Worm (Caenorhabditis elegans) whole organism, L1 larva: ENCODE data around the gene mec-4.

Experiments used
- C04F5.9 ChIP-seq: sonication (generic microtip); optimal IDR thresholded peaks from 2 replicates; lab custom pipeline; 2016; ENCODE audit warnings: missing genetic modification characterization, missing compliant biosample characterization
- C16A3.4 ChIP-seq: fragments of 150-350 bp; optimal IDR thresholded peaks from 2 replicates; lab custom pipeline; 2014; ENCODE audit warnings: missing biosample characterization, missing genetic modification characterization
- C34B4.2 ChIP-seq: sonication (generic microtip); optimal IDR thresholded peaks from 2 replicates; lab custom pipeline; 2017; ENCODE audit warnings: mild to moderate bottlenecking, missing genetic modification characterization, missing compliant biosample characterization
- F16B12.6 ChIP-seq: fragments of 150-350 bp; optimal IDR thresholded peaks from 2 replicates; lab custom pipeline; 2014; ENCODE audit warnings: missing biosample characterization, missing genetic modification characterization
- aha-1 ChIP-seq: fragments of 150-350 bp; optimal IDR thresholded peaks from 2 replicates; lab custom pipeline; 2014; ENCODE audit warnings: missing biosample characterization, missing genetic modification characterization
- aly-2 ChIP-seq: fragments of 150-350 bp; optimal IDR thresholded peaks from 2 replicates; lab custom pipeline; 2014; ENCODE audit warnings: missing biosample characterization, missing genetic modification characterization
- ama-1 ChIP-seq: fragments of 150-350 bp; optimal IDR thresholded peaks from 2 replicates; lab custom pipeline; 2014
- blmp-1 ChIP-seq: fragments of 150-350 bp; optimal IDR thresholded peaks from 2 replicates; lab custom pipeline; 2014; ENCODE audit warnings: missing biosample characterization, missing genetic modification characterization
- ceh-82 ChIP-seq, 3 experiments: fragments of 150-350 bp in 1 of 3; sonication (generic microtip) in 2 of 3; optimal IDR thresholded peaks; 2 replicates each; lab custom pipeline; 2014 to 2017; ENCODE audit warnings: missing biosample characterization in 3 of 3, missing genetic modification characterization in 3 of 3
- ceh-88 ChIP-seq: fragments of 200-800 bp; sonication (Bioruptor generic); IDR thresholded peaks from 2 replicates; pipeline ENCODE4 v1.3.6; 2022; ENCODE audit warnings: missing genetic modification characterization, missing compliant biosample characterization
- ceh-90 ChIP-seq: sonication (generic microtip); optimal IDR thresholded peaks from 2 replicates; lab custom pipeline; 2016; ENCODE audit warnings: missing genetic modification characterization, missing compliant biosample characterization
- ces-1 ChIP-seq: fragments of 150-350 bp; optimal IDR thresholded peaks from 2 replicates; lab custom pipeline; 2014; ENCODE audit warnings: missing biosample characterization, missing genetic modification reagents, missing genetic modification characterization
- efl-1 ChIP-seq, 4 experiments: fragments of 150-350 bp; optimal IDR thresholded peaks in 3 of 4; peaks in 1 of 4; 1 replicate in 1 of 4; 2 replicates in 3 of 4; lab custom pipeline; 2014; ENCODE audit warnings: missing biosample characterization in 2 of 4, missing genetic modification characterization in 2 of 4, missing genetic modification reagents in 2 of 4
- egl-13 ChIP-seq: sonication (generic microtip); optimal IDR thresholded peaks from 2 replicates; lab custom pipeline; 2016; ENCODE audit warnings: missing genotype, missing genetic modification reagents, missing genetic modification characterization, missing compliant biosample characterization
- egl-27 ChIP-seq, 2 experiments: fragments of 150-350 bp in 1 of 2; sonication (generic microtip); optimal IDR thresholded peaks; 3 replicates each; lab custom pipeline; 2017 to 2018; ENCODE audit warnings: missing biosample characterization in 2 of 2, missing genetic modification characterization in 2 of 2, missing genetic modification reagents in 2 of 2
- elt-2 ChIP-seq: sonication (generic microtip); optimal IDR thresholded peaks from 2 replicates; lab custom pipeline; 2016; ENCODE audit warnings: missing genetic modification characterization, mild to moderate bottlenecking, inconsistent platforms, missing compliant biosample characterization, missing genetic modification reagents
- fkh-10 ChIP-seq: sonication (generic microtip); optimal IDR thresholded peaks from 2 replicates; lab custom pipeline; 2017; ENCODE audit warnings: missing biosample characterization, missing genetic modification reagents, missing genetic modification characterization
- fkh-4 ChIP-seq: sonication (generic microtip); optimal IDR thresholded peaks from 2 replicates; lab custom pipeline; 2016; ENCODE audit warnings: missing compliant biosample characterization, missing genetic modification characterization, borderline replicate concordance
- fkh-8 ChIP-seq: sonication (generic microtip); optimal IDR thresholded peaks from 2 replicates; lab custom pipeline; 2016; ENCODE audit warnings: mild to moderate bottlenecking, missing genetic modification characterization, missing compliant biosample characterization
- fos-1 ChIP-seq: fragments of 150-350 bp; optimal IDR thresholded peaks from 2 replicates; lab custom pipeline; 2014; ENCODE audit warnings: missing biosample characterization, missing genetic modification characterization
- grh-1 ChIP-seq: fragments of 200-800 bp; sonication (Bioruptor generic); IDR thresholded peaks from 2 replicates; pipeline ENCODE4 v1.3.6; 2022; ENCODE audit warnings: missing genetic modification reagents, missing genetic modification characterization, missing compliant biosample characterization
- hlh-4 ChIP-seq: sonication (generic microtip); optimal IDR thresholded peaks from 2 replicates; lab custom pipeline; 2016; ENCODE audit warnings: mild to moderate bottlenecking, missing genetic modification characterization, missing compliant biosample characterization
- hpl-2 ChIP-seq: fragments of 150-350 bp; optimal IDR thresholded peaks from 2 replicates; lab custom pipeline; 2014; ENCODE audit warnings: missing biosample characterization, missing genetic modification reagents, missing genetic modification characterization
- jun-1 ChIP-seq: fragments of 150-350 bp; optimal IDR thresholded peaks from 2 replicates; lab custom pipeline; 2014; ENCODE audit warnings: missing biosample characterization, missing genetic modification reagents, missing genetic modification characterization
- lin-15B ChIP-seq: fragments of 150-350 bp; sonication (generic microtip); optimal IDR thresholded peaks from 3 replicates; lab custom pipeline; 2014; ENCODE audit warnings: missing biosample characterization, missing genetic modification characterization
- lin-35 ChIP-seq, 2 experiments: fragments of 150-350 bp; optimal IDR thresholded peaks; 2 replicates each; lab custom pipeline; 2014; ENCODE audit warnings: missing biosample characterization in 2 of 2, missing genetic modification characterization in 2 of 2, missing genetic modification reagents in 2 of 2
- lir-3 ChIP-seq: sonication (generic microtip); optimal IDR thresholded peaks from 2 replicates; lab custom pipeline; 2016; ENCODE audit warnings: mild to moderate bottlenecking, missing genetic modification characterization, moderate library complexity, missing compliant biosample characterization; ENCODE audit not compliant: poor library complexity
- mab-9 ChIP-seq: fragments of 200-800 bp; sonication (Bioruptor generic); IDR thresholded peaks from 2 replicates; pipeline ENCODE4 v1.3.6; 2022; ENCODE audit warnings: missing genetic modification reagents, missing genetic modification characterization, missing compliant biosample characterization
- mef-2 ChIP-seq: fragments of 150-350 bp; optimal IDR thresholded peaks from 2 replicates; lab custom pipeline; 2014; ENCODE audit warnings: missing biosample characterization, missing genetic modification characterization
- mep-1 ChIP-seq: fragments of 150-350 bp; optimal IDR thresholded peaks from 2 replicates; lab custom pipeline; 2014; ENCODE audit warnings: missing biosample characterization, missing genetic modification characterization
- nhr-11 ChIP-seq: fragments of 150-350 bp; optimal IDR thresholded peaks from 2 replicates; lab custom pipeline; 2014; ENCODE audit warnings: missing biosample characterization, missing genetic modification characterization
- nhr-12 ChIP-seq: sonication (generic microtip); optimal IDR thresholded peaks from 2 replicates; lab custom pipeline; 2017; ENCODE audit warnings: missing biosample characterization, missing genetic modification characterization
- nhr-237 ChIP-seq: fragments of 150-350 bp; optimal IDR thresholded peaks from 2 replicates; lab custom pipeline; 2014; ENCODE audit warnings: missing biosample characterization, missing genetic modification characterization
- nhr-28 ChIP-seq: fragments of 150-350 bp; optimal IDR thresholded peaks from 2 replicates; lab custom pipeline; 2014; ENCODE audit warnings: missing biosample characterization, missing genetic modification characterization
- nhr-71 ChIP-seq: sonication (generic microtip); optimal IDR thresholded peaks from 2 replicates; lab custom pipeline; 2016; ENCODE audit warnings: mild to moderate bottlenecking, missing genetic modification characterization, moderate library complexity, missing compliant biosample characterization
- nhr-76 ChIP-seq: sonication (generic microtip); optimal IDR thresholded peaks from 2 replicates; lab custom pipeline; 2017; ENCODE audit warnings: missing biosample characterization, missing genetic modification characterization
- nhr-84 ChIP-seq: sonication (generic microtip); optimal IDR thresholded peaks from 2 replicates; lab custom pipeline; 2017; ENCODE audit warnings: missing biosample characterization, missing genetic modification characterization
- nhr-85 ChIP-seq: sonication (generic microtip); peaks from one replicate; lab custom pipeline; 2016; ENCODE audit warnings: missing genetic modification characterization, inconsistent platforms, missing compliant biosample characterization
- pqm-1 ChIP-seq: sonication (generic microtip); optimal IDR thresholded peaks from 3 replicates; lab custom pipeline; 2017; ENCODE audit warnings: missing biosample characterization, missing genetic modification characterization
- rnt-1 ChIP-seq: sonication (generic microtip); optimal IDR thresholded peaks from 2 replicates; lab custom pipeline; 2016; ENCODE audit warnings: mild to moderate bottlenecking, missing genetic modification characterization, moderate library complexity, missing compliant biosample characterization
- skn-1 ChIP-seq: fragments of 150-350 bp; optimal IDR thresholded peaks from 2 replicates; lab custom pipeline; 2014; ENCODE audit warnings: missing biosample characterization, missing genetic modification characterization
- snpc-4 ChIP-seq: fragments of 150-350 bp; optimal IDR thresholded peaks from 2 replicates; lab custom pipeline; 2014; ENCODE audit warnings: missing biosample characterization, missing genetic modification characterization
- snu-23 ChIP-seq: sonication (generic microtip); optimal IDR thresholded peaks from 2 replicates; lab custom pipeline; 2016; ENCODE audit warnings: missing genetic modification characterization, missing compliant biosample characterization
- sptf-1 ChIP-seq: fragments of 150-350 bp; optimal IDR thresholded peaks from 2 replicates; lab custom pipeline; 2014; ENCODE audit warnings: missing biosample characterization, missing genetic modification characterization
- sup-37 ChIP-seq: fragments of 200-800 bp; sonication (Bioruptor generic); optimal IDR thresholded peaks from 2 replicates; lab custom pipeline; 2018; ENCODE audit warnings: mild to moderate bottlenecking, missing genetic modification characterization, missing compliant biosample characterization
- unc-30 ChIP-seq: sonication (generic microtip); optimal IDR thresholded peaks from 2 replicates; lab custom pipeline; 2017; ENCODE audit warnings: missing biosample characterization, missing genetic modification characterization
- unc-62 ChIP-seq: fragments of 150-350 bp; optimal IDR thresholded peaks from 2 replicates; lab custom pipeline; 2014; ENCODE audit warnings: missing biosample characterization, missing genetic modification reagents, missing genetic modification characterization
- unc-86 ChIP-seq: sonication (generic microtip); optimal IDR thresholded peaks from 2 replicates; lab custom pipeline; 2016; ENCODE audit warnings: missing genetic modification characterization, missing compliant biosample characterization
- vab-15 ChIP-seq: sonication (generic microtip); optimal IDR thresholded peaks from 2 replicates; lab custom pipeline; 2017; ENCODE audit warnings: missing genotype, mild to moderate bottlenecking, missing genetic modification characterization, missing compliant biosample characterization
- zag-1 ChIP-seq: fragments of 150-350 bp; optimal IDR thresholded peaks from 2 replicates; lab custom pipeline; 2014; ENCODE audit warnings: missing biosample characterization, missing genetic modification characterization
- ztf-11 ChIP-seq, 2 experiments: sonication (generic microtip); optimal IDR thresholded peaks; 2 replicates each; lab custom pipeline; 2016 to 2017; ENCODE audit warnings: missing genetic modification characterization in 2 of 2, missing biosample characterization in 1 of 2, missing compliant biosample characterization in 1 of 2
- ztf-4 ChIP-seq: fragments of 150-350 bp; optimal IDR thresholded peaks from 2 replicates; lab custom pipeline; 2014; ENCODE audit warnings: missing biosample characterization, missing genetic modification characterization

mec-4 gene

DNA sequence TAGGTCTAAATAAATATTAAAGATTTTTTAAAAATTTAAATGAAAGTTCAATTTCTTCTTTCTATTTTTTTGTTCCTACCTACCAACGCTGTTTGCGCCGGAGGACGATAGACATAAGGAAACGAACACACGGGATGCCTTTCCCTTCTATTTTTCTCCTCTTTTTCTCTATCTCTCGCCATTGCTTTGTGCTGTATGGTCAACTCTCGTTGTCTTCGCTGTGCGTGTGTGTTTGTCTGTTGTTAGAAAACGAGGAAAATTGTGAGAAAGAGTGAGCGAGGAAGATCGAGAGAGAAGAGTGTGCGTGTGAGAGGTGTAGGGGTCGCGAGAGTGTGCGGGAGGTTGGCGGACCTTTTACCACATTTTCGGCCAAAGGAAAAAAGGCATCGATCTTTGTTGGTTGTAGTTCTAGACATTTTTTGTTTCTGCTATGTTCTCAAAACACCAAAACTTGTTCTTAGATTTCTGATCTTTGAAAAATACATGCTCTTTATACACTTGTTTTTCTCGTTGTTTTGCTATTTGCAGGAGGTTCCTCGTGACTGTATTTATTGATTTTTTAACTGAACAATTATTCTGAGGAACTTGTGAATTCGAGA, 7.8 kb downstream of the mec-4 start (continued):
- TF ChIP-seq fkh-4 (tag; lab: Kevin White, UChicago) (no peak), rnt-1 (peak; percentile 61), unc-30 (tag; lab: Kevin White, UChicago) (no peak), fkh-10 (GFP tag; lab: Kevin White, UChicago) (peak; percentile 40), fkh-8 (tag; lab: Kevin White, UChicago) (peak; percentile 12), grh-1 (GFP tag; lab: Robert Waterston, UW) (no peak), mep-1 (tag; lab: Kevin White, UChicago) (peak; percentile 91), ceh-82 (tag; optimal IDR thresholded peaks at IDR 0.05; lab: Kevin White, UChicago) (peak; percentile 7 to 59 (median 52)), unc-86 (tag; lab: Kevin White, UChicago) (peak; percentile 10), skn-1 (peak; percentile 51), mef-2 (tag; lab: Kevin White, UChicago) (no peak), ztf-4 (tag; lab: Kevin White, UChicago) (peak; percentile 35), nhr-28 (tag; lab: Kevin White, UChicago) (no peak), F16B12.6 (tag; lab: Kevin White, UChicago) (no peak), C16A3.4 (tag; lab: Kevin White, UChicago) (peak; percentile 4), sptf-1 (no peak), nhr-71 (peak; percentile 70), nhr-237 (no peak), blmp-1 (peak; percentile 82), nhr-84 (tag; lab: Kevin White, UChicago) (no peak), ceh-90 (tag; lab: Kevin White, UChicago) (no peak), ztf-11 (tag; optimal IDR thresholded peaks at IDR 0.05; lab: Kevin White, UChicago) (no peak), efl-1 (optimal IDR thresholded peaks at IDR 0.05; lab: Kevin White, UChicago) (peak; percentile 25 to 49), efl-1 (GFP tag; optimal IDR thresholded peaks at IDR 0.05 in 1 of 2; lab: Kevin White, UChicago) (no peak), fos-1 (tag; lab: Kevin White, UChicago) (no peak), lir-3 (tag; lab: Kevin White, UChicago) (no peak), C34B4.2 (no peak), mab-9 (GFP tag; lab: Robert Waterston, UW) (no peak), elt-2 (no peak), ces-1 (no peak), sup-37 (GFP tag; lab: Kevin White, UChicago) (no peak), ama-1 (lab: Kevin White, UChicago) (peak; percentile 71), nhr-12 (no peak), aha-1 (tag; lab: Kevin White, UChicago) (no peak), pqm-1 (no peak), snpc-4 (tag; lab: Kevin White, UChicago) (no peak), jun-1 (tag; lab: Kevin White, UChicago) (no peak), ceh-88 (no peak), zag-1 (no peak), hlh-4 (tag; lab: Kevin White, UChicago) (no peak), nhr-76 (no peak), nhr-11 (tag; lab: Kevin White, UChicago) (no peak), vab-15 (tag; lab: Kevin White, UChicago) (no peak), hpl-2 (GFP tag; lab: Kevin White, UChicago) (no peak), nhr-85 (tag; lab: Kevin White, UChicago) (peak; percentile 62), unc-62 (no peak), egl-27 (tag; optimal IDR thresholded peaks at IDR 0.05; lab: Kevin White, UChicago) (no peak), egl-13 (no peak), lin-35 (GFP tag; optimal IDR thresholded peaks at IDR 0.05; lab: Kevin White, UChicago) (peak; percentile 35 to 63), lin-15B (tag; lab: Kevin White, UChicago) (no peak), snu-23 (GFP tag; lab: Kevin White, UChicago) (peak; percentile 78), aly-2 (tag; lab: Kevin White, UChicago) (no peak), C04F5.9 (tag; lab: Kevin White, UChicago) (peak; percentile 29)
